Worm (Caenorhabditis elegans) whole organism, early embryonic: ENCODE results near the gene nucl-1.

Experiments
- hnd-1 ChIP-seq: sonication (generic microtip); optimal IDR thresholded peaks from 2 replicates; lab custom pipeline; 2016; ENCODE audit warnings: missing genetic modification characterization, missing compliant biosample characterization
- tra-4 ChIP-seq: sonication (generic microtip); optimal IDR thresholded peaks from 2 replicates; lab custom pipeline; 2017; ENCODE audit warnings: missing genetic modification characterization, missing compliant biosample characterization

DNA sequence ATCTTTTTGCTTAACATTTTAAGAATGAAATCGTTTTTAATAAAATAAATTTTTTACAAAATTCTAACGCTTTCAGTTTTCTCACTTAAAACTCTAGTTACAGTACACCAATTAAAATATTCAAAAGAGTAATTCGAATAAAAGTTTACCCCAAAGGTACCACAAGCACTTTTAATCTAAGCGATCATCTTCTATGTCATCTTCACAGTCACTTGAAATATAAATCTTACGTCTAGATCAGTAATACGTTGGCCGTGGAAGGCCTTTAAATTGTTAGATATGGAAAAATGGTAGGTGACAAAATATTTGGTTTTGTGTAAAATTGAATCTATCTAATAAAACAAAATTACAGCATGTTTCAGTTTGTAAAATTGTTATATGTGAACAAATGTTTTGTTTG lies 42.0 kb downstream of the nucl-1 start:
- TF ChIP-seq hnd-1 (tag; lab: Kevin White, UChicago) (no peak), tra-4 (tag; lab: Kevin White, UChicago) (no peak)
